Fruit fly (Drosophila melanogaster) whole organism: ENCODE results near the gene CG8671.

ENCODE experiments used
- Dll ChIP-seq: fragments of >200 bp; optimal IDR thresholded peaks from 2 replicates; lab custom pipeline; 2017
- pan ChIP-seq: fragments of >200 bp; optimal IDR thresholded peaks from 2 replicates; lab custom pipeline; 2017
- psq ChIP-seq: fragments of >200 bp; optimal IDR thresholded peaks from 2 replicates; lab custom pipeline; 2017

dm6 chr2L:21234388-21234984 is 28.3 kb upstream of the CG8671 start:
- TF ChIP-seq pan (lab: Kevin White, UChicago): no peak
- no peak for TF ChIP-seq psq (lab: Kevin White, UChicago)
- TF ChIP-seq Dll (lab: Kevin White, UChicago): no peak
